Worm (Caenorhabditis elegans): Measurements from ENCODE around the gene gei-8.

Gene gei-8

DNA sequence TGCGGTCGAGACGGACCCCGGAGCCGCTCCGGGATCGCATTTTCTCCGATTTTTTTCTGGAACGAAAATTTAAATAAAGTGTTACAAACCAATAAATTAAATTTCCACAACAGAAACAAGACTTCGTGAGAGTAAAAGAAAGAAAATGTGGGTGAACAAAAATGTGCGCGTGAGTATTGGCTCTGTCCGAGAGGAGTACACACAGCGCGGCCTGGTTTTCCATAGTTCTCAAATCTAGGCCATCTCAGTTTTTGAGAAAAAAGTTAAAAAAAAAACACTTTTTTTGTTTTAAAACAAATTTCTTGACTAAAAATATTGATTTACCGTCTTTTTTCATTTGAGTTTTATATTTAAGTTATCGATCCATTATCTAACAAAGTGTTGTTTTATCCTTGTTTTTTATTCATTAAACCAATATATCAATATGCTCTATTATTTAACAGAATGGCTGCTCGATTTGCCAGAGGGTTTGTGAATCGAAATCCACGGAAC, 23.6 kb upstream of the gei-8 start, which contains the start of the genes C14B9.8 and mrpl-18 (continued):
- no peak for TF ChIP-seq ceh-82 (tag; optimal IDR thresholded peaks at IDR 0.05)
- no peak for TF ChIP-seq ceh-16 (tag; optimal IDR thresholded peaks at IDR 0.05)
- peak; percentile 61 to 87 for TF ChIP-seq lsy-2 (tag; optimal IDR thresholded peaks at IDR 0.05)
- no peak for TF ChIP-seq nhr-6 (tag; optimal IDR thresholded peaks at IDR 0.05)
- no peak for TF ChIP-seq ZK546.5 (tag; optimal IDR thresholded peaks at IDR 0.05)
- no peak for TF ChIP-seq ztf-11 (tag; optimal IDR thresholded peaks at IDR 0.05)
- TF ChIP-seq dmd-4 (tag; optimal IDR thresholded peaks at IDR 0.05): no peak
- TF ChIP-seq zag-1 (tag; optimal IDR thresholded peaks at IDR 0.05): no peak
- TF ChIP-seq ztf-1 (GFP tag; conservative IDR thresholded peaks at IDR 0.05): no peak
- TF ChIP-seq unc-62 (GFP tag; optimal IDR thresholded peaks at IDR 0.05): no peak

DNA sequence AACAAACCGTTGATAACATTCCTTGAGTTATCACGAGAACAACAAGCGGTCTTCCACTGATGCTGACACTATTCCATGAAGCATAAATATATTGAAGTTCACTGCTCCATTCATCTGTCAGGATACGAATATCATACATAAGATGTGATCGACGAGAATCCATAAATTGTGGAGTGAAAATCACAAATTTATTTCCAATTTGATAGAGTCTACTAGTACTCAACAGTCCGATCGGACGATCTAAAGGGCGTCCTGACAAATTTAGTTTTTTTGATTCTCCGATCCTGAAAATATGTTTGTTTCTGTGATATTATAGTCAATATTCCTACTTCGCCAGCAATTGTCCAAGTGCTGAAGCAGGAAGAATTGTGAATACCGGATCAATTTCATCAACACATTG, 21.2 kb upstream of the gei-8 start:
- TF ChIP-seq ztf-4 (tag; optimal IDR thresholded peaks at IDR 0.05) (no peak), gmeb-1 (tag; optimal IDR thresholded peaks at IDR 0.05) (no peak), unc-55 (GFP tag; optimal IDR thresholded peaks at IDR 0.05) (no peak), fos-1 (tag; optimal IDR thresholded peaks at IDR 0.05) (no peak), zag-1 (tag; optimal IDR thresholded peaks at IDR 0.05) (no peak), crh-2 (tag; optimal IDR thresholded peaks at IDR 0.05) (no peak)

DNA sequence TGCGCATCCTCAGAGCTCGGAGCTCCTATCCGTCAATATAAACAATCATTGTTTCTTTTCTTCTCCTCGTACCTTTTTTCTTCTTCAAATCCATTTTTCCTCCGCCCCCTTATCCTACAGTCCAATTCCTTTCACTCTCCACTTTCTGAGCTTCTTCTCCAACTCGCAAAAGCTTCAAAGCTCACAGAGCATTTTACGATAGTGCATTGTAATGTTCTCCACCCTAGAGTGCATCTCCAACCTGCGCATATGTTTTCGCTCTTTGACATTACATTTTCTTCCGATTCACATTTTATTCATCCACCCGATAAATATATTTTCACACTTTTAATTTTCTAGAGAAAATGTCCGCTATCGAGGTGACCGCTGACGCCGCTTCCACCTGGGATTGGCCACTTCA, 16.7 kb upstream of the gei-8 start, which contains the start of gene hsp-12.2:
TSS of gene hsp-12.2 (plus strand) at position 301 of the 400 bp plus-strand sequence.
- TF ChIP-seq elt-1 (tag; optimal IDR thresholded peaks at IDR 0.05) (no peak), C34F6.9 (tag; optimal IDR thresholded peaks at IDR 0.05) (no peak), nhr-11 (tag; optimal IDR thresholded peaks at IDR 0.05) (no peak), nhr-77 (tag; optimal IDR thresholded peaks at IDR 0.05) (no peak), ZK546.5 (tag; optimal IDR thresholded peaks at IDR 0.05) (no peak), nhr-12 (tag; optimal IDR thresholded peaks at IDR 0.05) (no peak), peb-1 (tag; optimal IDR thresholded peaks at IDR 0.05) (no peak), blmp-1 (tag; optimal IDR thresholded peaks at IDR 0.05; ENCODE audit: insufficient read depth) (no peak), aly-2 (tag; optimal IDR thresholded peaks at IDR 0.05) (no peak), R02D3.7 (tag; optimal IDR thresholded peaks at IDR 0.05) (no peak), unc-55 (GFP tag; optimal IDR thresholded peaks at IDR 0.05) (no peak), ztf-11 (tag; optimal IDR thresholded peaks at IDR 0.05) (no peak), gmeb-1 (tag; optimal IDR thresholded peaks at IDR 0.05) (no peak)

DNA sequence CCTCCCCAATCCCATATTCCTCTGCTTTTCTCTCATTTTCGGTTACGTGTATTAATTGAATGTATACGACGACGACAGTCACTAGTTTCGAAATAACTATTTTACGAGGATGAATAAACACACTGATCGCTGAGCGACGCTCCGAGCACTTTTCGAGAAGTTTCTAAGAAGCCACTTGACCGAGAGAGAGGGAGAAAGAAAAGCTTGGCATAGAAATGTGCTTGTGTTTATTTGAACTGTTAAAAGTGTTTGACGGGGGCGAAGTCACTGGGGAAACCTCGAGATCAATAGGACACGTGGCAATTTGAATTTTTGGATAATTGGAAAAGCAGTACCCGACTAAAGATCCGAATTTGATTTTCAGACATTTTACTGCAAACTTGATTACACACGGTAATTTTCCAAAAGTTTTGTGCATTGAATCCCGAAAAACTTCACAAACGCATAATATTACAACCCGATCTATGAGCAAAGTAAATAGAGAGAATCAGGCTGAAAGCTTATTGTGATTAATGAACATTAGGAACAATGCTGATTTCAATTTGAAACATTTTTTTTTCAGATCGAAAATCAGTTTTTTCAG, 15.6 kb upstream of the gei-8 start:
- TF ChIP-seq crh-2 (tag; optimal IDR thresholded peaks at IDR 0.05) (peak; percentile 22), F13H6.1 (tag; optimal IDR thresholded peaks at IDR 0.05) (peak; percentile 47), alr-1 (tag; optimal IDR thresholded peaks at IDR 0.05) (no peak), ceh-16 (tag; optimal IDR thresholded peaks at IDR 0.05) (no peak), ztf-4 (tag; optimal IDR thresholded peaks at IDR 0.05) (no peak), nhr-77 (tag; optimal IDR thresholded peaks at IDR 0.05) (peak; percentile 14), ama-1 (optimal IDR thresholded peaks at IDR 0.05) (no peak), mbf-1 (tag; optimal IDR thresholded peaks at IDR 0.05) (no peak), nhr-10 (tag; optimal IDR thresholded peaks at IDR 0.05) (no peak), nhr-11 (tag; optimal IDR thresholded peaks at IDR 0.05) (no peak), unc-39 (tag; optimal IDR thresholded peaks at IDR 0.05) (no peak), nhr-6 (tag; optimal IDR thresholded peaks at IDR 0.05) (no peak), peb-1 (tag; optimal IDR thresholded peaks at IDR 0.05) (no peak), sma-9 (GFP tag; optimal IDR thresholded peaks at IDR 0.05) (peak; percentile 1), sma-9 (tag; optimal IDR thresholded peaks at IDR 0.05) (no peak), dmd-4 (tag; optimal IDR thresholded peaks at IDR 0.05) (no peak), ztf-1 (GFP tag; conservative IDR thresholded peaks at IDR 0.05) (no peak), nhr-129 (tag; optimal IDR thresholded peaks at IDR 0.05) (peak; percentile 50)

DNA sequence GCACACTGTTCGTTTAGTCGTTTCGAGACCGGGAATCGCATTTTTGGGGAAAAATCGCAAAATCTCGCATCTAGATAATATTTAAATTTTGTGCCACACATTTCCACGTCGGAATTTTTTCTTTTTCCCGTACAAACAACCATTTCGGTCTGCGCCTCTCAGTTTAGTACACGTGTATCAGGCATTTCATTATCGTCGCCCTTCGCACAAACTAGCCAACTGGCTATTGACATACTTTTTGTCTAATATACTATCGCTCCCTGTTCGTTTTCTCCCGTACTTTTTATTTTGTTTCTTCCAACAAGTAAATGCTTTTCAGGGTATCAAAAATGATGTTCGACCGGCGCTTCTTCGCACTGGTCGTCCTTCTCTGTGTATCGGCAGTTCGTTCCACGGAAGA, 12.3 kb upstream of the gei-8 start, which contains the start of gene C14B9.2:
TSS of gene C14B9.2 (plus strand) at position 320 of the 400 bp plus-strand sequence.
- no peak for TF ChIP-seq ztf-11 (tag; optimal IDR thresholded peaks at IDR 0.05)
- no peak for TF ChIP-seq nhr-129 (tag; optimal IDR thresholded peaks at IDR 0.05)
- TF ChIP-seq ztf-1 (GFP tag; conservative IDR thresholded peaks at IDR 0.05): no peak
- no peak for TF ChIP-seq F13H6.1 (tag; optimal IDR thresholded peaks at IDR 0.05)
- no peak for TF ChIP-seq elt-1 (tag; optimal IDR thresholded peaks at IDR 0.05)
- TF ChIP-seq Y55F3AM.14 (GFP tag; optimal IDR thresholded peaks at IDR 0.05): no peak
- TF ChIP-seq ceh-82 (tag; optimal IDR thresholded peaks at IDR 0.05): no peak
- TF ChIP-seq nhr-21 (tag; optimal IDR thresholded peaks at IDR 0.05): no peak
- TF ChIP-seq crh-2 (tag; optimal IDR thresholded peaks at IDR 0.05): peak; percentile 36
- no peak for TF ChIP-seq alr-1 (tag; optimal IDR thresholded peaks at IDR 0.05)
- TF ChIP-seq snpc-4 (tag; optimal IDR thresholded peaks at IDR 0.05): no peak
- no peak for TF ChIP-seq nhr-12 (tag; optimal IDR thresholded peaks at IDR 0.05)
- TF ChIP-seq nhr-11 (tag; optimal IDR thresholded peaks at IDR 0.05): no peak
- no peak for TF ChIP-seq ZK546.5 (tag; optimal IDR thresholded peaks at IDR 0.05)
- TF ChIP-seq fos-1 (tag; optimal IDR thresholded peaks at IDR 0.05): peak; percentile 6
- TF ChIP-seq sma-3 (GFP tag; optimal IDR thresholded peaks at IDR 0.05): no peak
- no peak for TF ChIP-seq lsy-2 (tag; optimal IDR thresholded peaks at IDR 0.05)
